Fruit fly (Drosophila melanogaster) whole organism, pupa: ENCODE data around the gene Ctr9.

ENCODE experiments used
- CG10348 ChIP-seq: fragments of 200-800 bp; sonication (Bioruptor generic); IDR thresholded peaks from 2 replicates; pipeline ENCODE4 v1.3.6; 2022; ENCODE audit warnings: missing biosample characterization, missing genetic modification characterization
- CG12605 ChIP-seq: fragments of 200-800 bp; sonication (Bioruptor generic); IDR thresholded peaks from 2 replicates; pipeline ENCODE4 v1.3.6; 2022; ENCODE audit warnings: missing biosample characterization, missing genetic modification characterization
- CG13204 ChIP-seq: fragments of 200-800 bp; sonication (Bioruptor generic); optimal IDR thresholded peaks from 2 replicates; lab custom pipeline; 2018; ENCODE audit warnings: missing biosample characterization, mild to moderate bottlenecking, missing genetic modification characterization, moderate library complexity
- CG14655 ChIP-seq: fragments of 200-800 bp; sonication (Bioruptor generic); optimal IDR thresholded peaks from 3 replicates; lab custom pipeline; 2017; ENCODE audit warnings: mild to moderate bottlenecking, missing biosample characterization, missing genetic modification reagents, missing genetic modification characterization
- CG15710 ChIP-seq: fragments of 200-800 bp; sonication (Bioruptor generic); optimal IDR thresholded peaks from 2 replicates; lab custom pipeline; 2018; ENCODE audit warnings: missing biosample characterization, mild to moderate bottlenecking, missing genetic modification characterization, moderate library complexity
- CG17806 ChIP-seq: fragments of 200-800 bp; sonication (Bioruptor generic); optimal IDR thresholded peaks from 2 replicates; lab custom pipeline; 2018; ENCODE audit warnings: missing biosample characterization, mild to moderate bottlenecking, missing genetic modification characterization, moderate library complexity
- CG32121 ChIP-seq: fragments of 200-800 bp; sonication (Bioruptor generic); IDR thresholded peaks from 2 replicates; pipeline ENCODE4 v1.3.6; 2022; ENCODE audit warnings: missing biosample characterization, missing genetic modification characterization
- CG34367 ChIP-seq: fragments of 200-800 bp; sonication (Bioruptor generic); optimal IDR thresholded peaks from 2 replicates; lab custom pipeline; 2018; ENCODE audit warnings: missing biosample characterization, mild to moderate bottlenecking, missing genetic modification characterization
- CG4496 ChIP-seq: fragments of 200-800 bp; sonication (Bioruptor generic); IDR thresholded peaks from 3 replicates; pipeline ENCODE4 v1.3.6; 2022; ENCODE audit warnings: missing biosample characterization, missing genetic modification characterization
- CG8159 ChIP-seq: fragments of 200-800 bp; sonication (Bioruptor generic); optimal IDR thresholded peaks from 3 replicates; lab custom pipeline; 2018; ENCODE audit warnings: missing biosample characterization, mild to moderate bottlenecking, missing genetic modification characterization, moderate library complexity
- CG8301 ChIP-seq: fragments of 200-800 bp; sonication (Bioruptor generic); optimal IDR thresholded peaks from 2 replicates; lab custom pipeline; 2018; ENCODE audit warnings: missing biosample characterization, mild to moderate bottlenecking, missing genetic modification characterization
- CG9948 ChIP-seq: fragments of 200-800 bp; sonication (Bioruptor generic); optimal IDR thresholded peaks from 2 replicates; lab custom pipeline; 2018; ENCODE audit warnings: missing biosample characterization, mild to moderate bottlenecking, missing genetic modification characterization, moderate library complexity
- D1 ChIP-seq: fragments of 200-800 bp; sonication (Bioruptor generic); optimal IDR thresholded peaks from 2 replicates; lab custom pipeline; 2018; ENCODE audit warnings: missing biosample characterization, mild to moderate bottlenecking, missing genetic modification characterization, moderate library complexity
- EcR ChIP-seq: fragments of 200-800 bp; sonication (Bioruptor generic); optimal IDR thresholded peaks from 3 replicates; lab custom pipeline; 2019; ENCODE audit warnings: missing biosample characterization, missing genetic modification characterization, mild to moderate bottlenecking, moderate library complexity, missing genetic modification reagents
- Ets98B ChIP-seq: fragments of 200-800 bp; sonication (Bioruptor generic); IDR thresholded peaks from 2 replicates; pipeline ENCODE4 v1.3.6; 2022; ENCODE audit warnings: missing biosample characterization, missing genetic modification characterization
- Pif1A ChIP-seq: fragments of 200-800 bp; sonication (Bioruptor generic); optimal IDR thresholded peaks from 3 replicates; lab custom pipeline; 2016; ENCODE audit warnings: missing biosample characterization, missing genetic modification characterization
- Pif1B ChIP-seq: fragments of 200-800 bp; sonication (Bioruptor generic); optimal IDR thresholded peaks from 3 replicates; lab custom pipeline; 2016; ENCODE audit warnings: missing biosample characterization, missing genetic modification characterization
- Snoo ChIP-seq: fragments of 200-800 bp; sonication (Bioruptor generic); optimal IDR thresholded peaks from 3 replicates; lab custom pipeline; 2017; ENCODE audit warnings: missing biosample characterization, mild to moderate bottlenecking, missing genetic modification characterization, inconsistent platforms
- fd96Ca ChIP-seq: fragments of 200-800 bp; sonication (Bioruptor generic); IDR thresholded peaks from 3 replicates; pipeline ENCODE4 v1.3.6; 2022; ENCODE audit warnings: missing biosample characterization, missing genetic modification characterization
- gl ChIP-seq: fragments of 200-800 bp; sonication (Bioruptor generic); optimal IDR thresholded peaks from 2 replicates; lab custom pipeline; 2018; ENCODE audit warnings: missing biosample characterization, mild to moderate bottlenecking, missing genetic modification characterization
- rn ChIP-seq: fragments of 200-800 bp; sonication (Bioruptor generic); IDR thresholded peaks from 2 replicates; pipeline ENCODE4 v1.3.6; 2022; ENCODE audit warnings: missing biosample characterization, missing genetic modification characterization

The Ctr9 gene

DNA sequence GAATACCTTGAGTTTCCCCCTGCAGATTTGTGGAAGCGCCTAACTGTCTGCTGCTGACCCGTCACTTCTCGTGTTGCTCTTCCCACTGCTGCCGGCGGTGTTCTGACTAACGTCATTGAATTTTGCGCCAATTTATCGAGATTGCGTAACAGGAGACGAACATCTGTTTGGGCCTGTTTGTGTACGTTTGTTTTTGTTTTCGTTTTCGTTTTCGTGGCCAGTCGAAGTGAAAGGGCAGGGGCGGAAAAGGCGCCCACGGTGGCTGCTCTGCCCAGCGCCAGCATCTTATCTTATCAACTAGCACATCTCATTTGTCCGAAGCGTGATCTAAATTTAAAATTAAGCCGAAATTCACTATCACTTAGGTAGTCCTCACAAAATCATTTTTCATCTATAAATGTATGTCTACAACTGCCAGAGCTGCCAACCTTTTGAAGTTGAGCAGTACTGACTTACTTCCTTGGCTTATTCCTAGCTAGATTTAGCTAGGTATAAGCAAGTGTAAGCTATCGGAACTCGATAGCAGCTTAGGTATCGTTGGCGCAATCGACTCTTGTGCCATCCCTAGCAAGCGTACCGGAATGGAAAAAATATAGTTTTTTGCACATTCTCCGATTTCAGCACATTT lies at the start of gene Ctr9, which contains the start of gene Nt5a:
Gene Ctr9 (plus strand): TSS at position 220 of the 628 bp plus-strand sequence.
Gene Nt5a (minus strand): TSS at position 414 of the 628 bp plus-strand sequence.
- TF ChIP-seq CG32121 (GFP tag; lab: Robert Waterston, UW) = peak; percentile 13; the same call in 1 of the 2 replicates
- no peak for TF ChIP-seq CG12605 (GFP tag; lab: Robert Waterston, UW)
- peak; percentile 23 for TF ChIP-seq CG15710 (tag; lab: Kevin White, UChicago)
- no peak for TF ChIP-seq Pif1B
- TF ChIP-seq CG10348 = no peak
- peak; percentile 25 for TF ChIP-seq EcR (GFP tag; lab: Kevin White, UChicago)
- peak; percentile 49; the same call in 1 of the 3 replicates for TF ChIP-seq fd96Ca (GFP tag; lab: Robert Waterston, UW)
- TF ChIP-seq CG9948 (tag; lab: Kevin White, UChicago) = no peak
- TF ChIP-seq Ets98B = peak; percentile 41
- no peak for TF ChIP-seq CG34367 (tag; lab: Kevin White, UChicago)
- peak; percentile 9; the same call in 1 of the 3 replicates for TF ChIP-seq CG4496 (GFP tag; lab: Robert Waterston, UW)
- TF ChIP-seq Pif1A (GFP tag; lab: Kevin White, UChicago) = no peak
- no peak for TF ChIP-seq CG17806 (tag; lab: Kevin White, UChicago)
- no peak for TF ChIP-seq D1 (tag; lab: Kevin White, UChicago)
- TF ChIP-seq CG8301 (tag; lab: Kevin White, UChicago) = no peak

dm6 chr3L:1258547-1258946 lies 48.5 kb upstream of the Ctr9 start:
- TF ChIP-seq CG15710 (tag; lab: Kevin White, UChicago) = no peak
- TF ChIP-seq CG9948 (tag; lab: Kevin White, UChicago) = no peak
- no peak for TF ChIP-seq fd96Ca (GFP tag; lab: Robert Waterston, UW)
- TF ChIP-seq CG14655 (GFP tag; lab: Kevin White, UChicago) = no peak

DNA sequence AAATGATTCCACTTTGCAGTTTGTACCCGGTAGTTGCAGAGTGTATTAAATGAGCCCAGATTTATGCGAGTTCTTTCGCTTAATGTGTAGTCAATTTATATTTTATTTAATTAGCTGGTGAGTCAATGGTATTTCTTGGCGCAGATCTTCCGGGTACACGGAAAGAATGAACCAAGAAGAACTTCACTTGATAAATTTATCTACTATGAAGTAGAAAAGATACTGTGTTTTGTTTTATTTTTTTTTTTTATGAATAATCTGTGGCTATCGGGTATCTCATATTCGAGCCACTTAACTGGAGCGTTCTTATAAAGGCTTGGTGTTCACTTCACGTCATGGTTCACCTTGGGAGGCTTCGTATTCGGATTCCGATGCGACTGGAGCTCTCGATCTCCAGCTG lies 42.0 kb upstream of the Ctr9 start:
- TF ChIP-seq CG8159 (tag; lab: Kevin White, UChicago) = peak; percentile 25
- TF ChIP-seq gl (tag; lab: Kevin White, UChicago) = no peak
- TF ChIP-seq Ets98B = no peak
- no peak for TF ChIP-seq fd96Ca (GFP tag; lab: Robert Waterston, UW)
- peak; percentile 69 for TF ChIP-seq CG14655 (GFP tag; lab: Kevin White, UChicago)
- TF ChIP-seq Pif1A (GFP tag; lab: Kevin White, UChicago) = peak; percentile 50
- TF ChIP-seq CG8301 (tag; lab: Kevin White, UChicago) = peak; percentile 33
- TF ChIP-seq CG32121 (GFP tag; lab: Robert Waterston, UW) = no peak
- no peak for TF ChIP-seq CG15710 (tag; lab: Kevin White, UChicago)
- peak; percentile 25 for TF ChIP-seq CG9948 (tag; lab: Kevin White, UChicago)
- peak; percentile 57 for TF ChIP-seq Pif1B
- TF ChIP-seq Snoo (tag; lab: Kevin White, UChicago) = peak; percentile 7
- TF ChIP-seq D1 (tag; lab: Kevin White, UChicago) = no peak
- no peak for TF ChIP-seq CG10348

DNA sequence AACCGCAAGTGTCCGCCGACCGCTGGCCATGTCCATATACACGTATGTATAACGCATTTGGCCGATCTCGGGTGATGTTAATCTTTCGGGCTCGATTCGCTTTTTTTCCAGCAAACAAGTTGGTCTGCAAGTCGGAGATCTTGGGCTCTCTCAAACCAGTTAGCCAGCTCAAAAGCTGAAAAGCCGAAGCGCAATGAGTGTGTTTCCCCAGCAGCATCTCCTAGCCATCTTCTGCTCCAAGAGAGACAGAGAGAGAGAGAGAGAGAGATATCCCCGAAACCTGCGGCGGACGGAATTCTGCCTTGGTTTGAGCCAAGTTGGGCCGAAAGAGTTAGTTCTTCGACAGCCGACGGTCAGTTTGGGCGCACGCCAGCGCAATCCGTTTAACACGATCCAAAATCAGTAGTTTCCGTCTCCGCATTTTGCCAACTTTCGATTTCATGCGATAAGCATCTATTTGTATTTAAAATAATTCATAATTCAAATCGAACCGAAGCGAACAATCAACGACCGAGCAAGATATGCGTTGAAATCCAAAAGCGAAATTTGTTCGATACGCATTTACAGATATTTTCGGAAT lies 41.5 kb upstream of the Ctr9 start:
- TF ChIP-seq gl (tag; lab: Kevin White, UChicago) (no peak), CG12605 (GFP tag; lab: Robert Waterston, UW) (no peak), Pif1A (GFP tag; lab: Kevin White, UChicago) (no peak), CG9948 (tag; lab: Kevin White, UChicago) (no peak), CG4496 (GFP tag; lab: Robert Waterston, UW) (peak; percentile 31; the same call in 1 of the 3 replicates), CG15710 (tag; lab: Kevin White, UChicago) (no peak), D1 (tag; lab: Kevin White, UChicago) (no peak), CG17806 (tag; lab: Kevin White, UChicago) (no peak), CG14655 (GFP tag; lab: Kevin White, UChicago) (no peak), Snoo (tag; lab: Kevin White, UChicago) (no peak), CG8301 (tag; lab: Kevin White, UChicago) (no peak), CG34367 (tag; lab: Kevin White, UChicago) (no peak), Ets98B (peak; percentile 14; the same call in 1 of the 2 replicates), Pif1B (no peak), CG13204 (GFP tag; lab: Kevin White, UChicago) (peak; percentile 1), fd96Ca (GFP tag; lab: Robert Waterston, UW) (no peak), EcR (GFP tag; lab: Kevin White, UChicago) (peak; percentile 47), CG10348 (no peak), CG32121 (GFP tag; lab: Robert Waterston, UW) (no peak)

DNA sequence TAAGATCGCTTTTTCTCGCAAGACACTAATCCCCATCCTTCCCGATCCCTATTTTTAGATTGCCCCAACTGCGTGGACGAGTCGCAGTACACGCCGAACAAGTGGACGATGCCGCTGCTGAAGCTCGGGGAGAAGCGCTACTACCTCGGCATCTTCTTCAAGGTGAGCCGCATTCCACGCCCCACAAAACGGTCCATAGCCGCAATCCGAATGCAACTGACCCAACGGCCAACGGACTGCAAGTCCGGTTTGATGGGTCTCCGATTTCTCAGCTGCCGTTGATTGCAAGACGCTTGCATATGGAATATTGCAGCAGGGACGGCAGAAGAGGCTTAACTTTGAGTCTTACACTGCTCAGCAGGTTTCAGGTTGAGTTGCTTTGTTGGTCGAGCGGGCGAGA lies 38.0 kb upstream of the Ctr9 start:
- TF ChIP-seq rn (GFP tag; lab: Robert Waterston, UW) (no peak), CG32121 (GFP tag; lab: Robert Waterston, UW) (no peak), CG13204 (GFP tag; lab: Kevin White, UChicago) (peak; percentile 29), EcR (GFP tag; lab: Kevin White, UChicago) (peak; percentile 92), D1 (tag; lab: Kevin White, UChicago) (no peak)
- TF ChIP-seq, all 21 proteins: peak for 2

dm6 chr3L:1275767-1276166 lies 31.3 kb upstream of the Ctr9 start, which contains the start of gene CG32333:
CG32333 (plus strand) TSS chr3L:1275956.
- TF ChIP-seq Snoo (tag; lab: Kevin White, UChicago) = no peak
- TF ChIP-seq CG10348 = no peak
- TF ChIP-seq rn (GFP tag; lab: Robert Waterston, UW) = no peak
- no peak for TF ChIP-seq CG14655 (GFP tag; lab: Kevin White, UChicago)
- TF ChIP-seq fd96Ca (GFP tag; lab: Robert Waterston, UW) = no peak
